Worm (Caenorhabditis elegans) whole organism, L4 larva: ENCODE measurements around the gene lelo-1.
A peak's percentile ranks its signal among the peaks of the same experiment; 100 is the strongest.

ENCODE experiments used
- D1046.2 ChIP-seq: fragments of 200-800 bp; sonication (Bioruptor generic); IDR thresholded peaks from 2 replicates; pipeline ENCODE4 v1.3.6; 2022; ENCODE audit warnings: missing genetic modification characterization, missing compliant biosample characterization
- F26F4.8 ChIP-seq: fragments of 200-800 bp; sonication (Bioruptor generic); conservative IDR thresholded peaks from 2 replicates; pipeline ENCODE4 v1.3.6; 2022; ENCODE audit warnings: missing genetic modification characterization, missing compliant biosample characterization
- T26A8.4 ChIP-seq: fragments of 200-800 bp; sonication (Bioruptor generic); IDR thresholded peaks from 2 replicates; pipeline ENCODE4 v1.3.6; 2022; ENCODE audit warnings: missing genetic modification characterization, missing compliant biosample characterization
- Y105C5A.15 ChIP-seq: fragments of 200-800 bp; sonication (Bioruptor generic); IDR thresholded peaks from 2 replicates; pipeline ENCODE4 v1.3.6; 2022; ENCODE audit warnings: missing genetic modification characterization, missing compliant biosample characterization
- ZK546.5 ChIP-seq, 2 experiments: sonication (generic microtip); optimal IDR thresholded peaks; 2 replicates each; lab custom pipeline; 2017; ENCODE audit warnings: missing biosample characterization in 2 of 2, missing genetic modification characterization in 2 of 2
- aha-1 ChIP-seq: fragments of 150-350 bp; peaks from one replicate; lab custom pipeline; 2014; ENCODE audit warnings: missing biosample characterization, missing genetic modification characterization
- ctbp-1 ChIP-seq: fragments of 200-800 bp; sonication (Bioruptor generic); IDR thresholded peaks from 2 replicates; pipeline ENCODE4 v1.3.6; 2022; ENCODE audit warnings: missing genetic modification reagents, missing genetic modification characterization, missing compliant biosample characterization
- daf-16 ChIP-seq, 3 experiments: sonication (generic microtip); optimal IDR thresholded peaks; 2 replicates each; lab custom pipeline; 2016 to 2017; ENCODE audit warnings: missing genetic modification characterization in 3 of 3, missing genetic modification reagents in 3 of 3, mild to moderate bottlenecking in 2 of 3, missing compliant biosample characterization in 2 of 3, missing biosample characterization in 1 of 3, moderate library complexity in 1 of 3
- daf-19 ChIP-seq: fragments of 200-800 bp; sonication (Bioruptor generic); conservative IDR thresholded peaks from 2 replicates; pipeline ENCODE4 v1.3.6; 2022; ENCODE audit warnings: missing genetic modification characterization, missing compliant biosample characterization
- dmd-8 ChIP-seq: fragments of 200-800 bp; sonication (Bioruptor generic); IDR thresholded peaks from 2 replicates; pipeline ENCODE4 v1.3.6; 2022; ENCODE audit warnings: missing genetic modification characterization, missing compliant biosample characterization
- dve-1 ChIP-seq: sonication (generic microtip); optimal IDR thresholded peaks from 2 replicates; lab custom pipeline; 2017; ENCODE audit warnings: antibody characterized with exemption, mild to moderate bottlenecking, missing genetic modification characterization, missing compliant biosample characterization; ENCODE audit not compliant: insufficient read depth
- egl-27 ChIP-seq: sonication (generic microtip); optimal IDR thresholded peaks from 3 replicates; lab custom pipeline; 2017; ENCODE audit warnings: missing biosample characterization, missing genetic modification reagents, missing genetic modification characterization
- fkh-10 ChIP-seq: fragments of 150-350 bp; optimal IDR thresholded peaks from 2 replicates; lab custom pipeline; 2014; ENCODE audit warnings: missing biosample characterization, missing genetic modification reagents, missing genetic modification characterization
- hlh-11 ChIP-seq: fragments of 200-800 bp; sonication (Bioruptor generic); optimal IDR thresholded peaks from 2 replicates; lab custom pipeline; 2018; ENCODE audit warnings: mild to moderate bottlenecking, missing genetic modification characterization, missing compliant biosample characterization
- hlh-30 ChIP-seq: sonication (generic microtip); optimal IDR thresholded peaks from 2 replicates; lab custom pipeline; 2017; ENCODE audit warnings: antibody characterized with exemption, mild to moderate bottlenecking, missing genetic modification characterization, missing compliant biosample characterization; ENCODE audit not compliant: insufficient read depth
- jun-1 ChIP-seq: fragments of 150-350 bp; optimal IDR thresholded peaks from 2 replicates; lab custom pipeline; 2014; ENCODE audit warnings: missing biosample characterization, missing genetic modification reagents, missing genetic modification characterization
- lin-1 ChIP-seq: fragments of 200-800 bp; sonication (Bioruptor generic); IDR thresholded peaks from 2 replicates; pipeline ENCODE4 v1.3.6; 2022; ENCODE audit warnings: missing genetic modification reagents, missing genetic modification characterization, missing compliant biosample characterization
- lin-13 ChIP-seq: fragments of 150-350 bp; optimal IDR thresholded peaks from 2 replicates; lab custom pipeline; 2014; ENCODE audit warnings: missing biosample characterization, missing genetic modification reagents, missing genetic modification characterization
- lin-38 ChIP-seq: fragments of 200-800 bp; sonication (Bioruptor generic); IDR thresholded peaks from 2 replicates; pipeline ENCODE4 v1.3.6; 2022; ENCODE audit warnings: missing genetic modification reagents, missing genetic modification characterization, missing compliant biosample characterization
- lin-39 ChIP-seq: fragments of 150-350 bp; optimal IDR thresholded peaks from 2 replicates; lab custom pipeline; 2014; ENCODE audit warnings: missing biosample characterization, missing genetic modification reagents, missing genetic modification characterization
- madf-5 ChIP-seq, 2 experiments: fragments of 200-800 bp; sonication (Bioruptor generic); IDR thresholded peaks; 2 replicates each; pipeline ENCODE4 v1.3.6; 2022; ENCODE audit warnings: missing compliant biosample characterization in 2 of 2, missing genetic modification characterization in 2 of 2
- mdl-1 ChIP-seq, 2 experiments: fragments of 150-350 bp in 1 of 2; sonication (generic microtip) in 1 of 2; optimal IDR thresholded peaks; 2 replicates each; lab custom pipeline; 2014 to 2017; ENCODE audit warnings: missing biosample characterization in 2 of 2, missing genetic modification characterization in 2 of 2
- mep-1 ChIP-seq: fragments of 150-350 bp; sonication (generic microtip); optimal IDR thresholded peaks from 3 replicates; lab custom pipeline; 2014; ENCODE audit warnings: missing biosample characterization, missing genetic modification characterization
- mes-2 ChIP-seq: sonication (generic microtip); optimal IDR thresholded peaks from 2 replicates; lab custom pipeline; 2016; ENCODE audit warnings: missing genotype, mild to moderate bottlenecking, missing genetic modification characterization, missing compliant biosample characterization; ENCODE audit not compliant: poor library complexity, severe bottlenecking
- mxl-2 ChIP-seq: fragments of 200-800 bp; sonication (Bioruptor generic); conservative IDR thresholded peaks from 2 replicates; pipeline ENCODE4 v1.3.6; 2022; ENCODE audit warnings: missing genetic modification reagents, missing genetic modification characterization, missing compliant biosample characterization
- mxl-3 ChIP-seq: fragments of 200-800 bp; sonication (Bioruptor generic); optimal IDR thresholded peaks from 2 replicates; lab custom pipeline; 2018; ENCODE audit warnings: mild to moderate bottlenecking, missing genetic modification characterization, missing compliant biosample characterization
- nhr-10 ChIP-seq: fragments of 150-350 bp; optimal IDR thresholded peaks from 2 replicates; lab custom pipeline; 2014; ENCODE audit warnings: missing biosample characterization, missing genetic modification characterization
- nhr-102 ChIP-seq: sonication (generic microtip); optimal IDR thresholded peaks from 2 replicates; lab custom pipeline; 2016; ENCODE audit warnings: mild to moderate bottlenecking, missing genetic modification characterization, moderate library complexity, missing compliant biosample characterization
- nhr-11 ChIP-seq: fragments of 150-350 bp; optimal IDR thresholded peaks from 2 replicates; lab custom pipeline; 2014; ENCODE audit warnings: missing biosample characterization, missing genetic modification characterization
- nhr-28 ChIP-seq: fragments of 150-350 bp; optimal IDR thresholded peaks from 2 replicates; lab custom pipeline; 2014; ENCODE audit warnings: missing biosample characterization, missing genetic modification characterization
- nhr-6 ChIP-seq: fragments of 150-350 bp; optimal IDR thresholded peaks from 2 replicates; lab custom pipeline; 2014; ENCODE audit warnings: missing biosample characterization, missing genetic modification characterization
- nhr-77 ChIP-seq: fragments of 150-350 bp; optimal IDR thresholded peaks from 2 replicates; lab custom pipeline; 2014; ENCODE audit warnings: missing biosample characterization, missing genetic modification characterization
- php-3 ChIP-seq: fragments of 200-800 bp; sonication (Bioruptor generic); IDR thresholded peaks from 2 replicates; pipeline ENCODE4 v1.3.6; 2022; ENCODE audit warnings: missing genetic modification reagents, missing genetic modification characterization, missing compliant biosample characterization
- rbr-2 ChIP-seq: sonication (generic microtip); optimal IDR thresholded peaks from 2 replicates; lab custom pipeline; 2016; ENCODE audit warnings: missing genotype, missing genetic modification characterization, missing compliant biosample characterization
- saeg-2 ChIP-seq: fragments of 200-800 bp; sonication (Bioruptor generic); IDR thresholded peaks from 2 replicates; pipeline ENCODE4 v1.3.6; 2022; ENCODE audit warnings: missing genetic modification reagents, missing genetic modification characterization, missing compliant biosample characterization
- snpc-1.2 ChIP-seq: fragments of 200-800 bp; sonication (Bioruptor generic); IDR thresholded peaks from 2 replicates; pipeline ENCODE4 v1.3.6; 2022; ENCODE audit warnings: missing genetic modification reagents, missing genetic modification characterization, missing compliant biosample characterization
- tag-97 ChIP-seq: fragments of 200-800 bp; sonication (Bioruptor generic); IDR thresholded peaks from 2 replicates; pipeline ENCODE4 v1.3.6; 2022; ENCODE audit warnings: missing genetic modification characterization, missing compliant biosample characterization
- unc-130 ChIP-seq: sonication (generic microtip); optimal IDR thresholded peaks from 2 replicates; lab custom pipeline; 2016; ENCODE audit warnings: missing genetic modification reagents, missing genetic modification characterization, missing compliant biosample characterization
- vab-7 ChIP-seq: fragments of 200-800 bp; sonication (Bioruptor generic); IDR thresholded peaks from 2 replicates; pipeline ENCODE4 v1.3.6; 2022; ENCODE audit warnings: missing genetic modification reagents, missing genetic modification characterization, missing compliant biosample characterization
- zag-1 ChIP-seq: fragments of 150-350 bp; optimal IDR thresholded peaks from 2 replicates; lab custom pipeline; 2014; ENCODE audit warnings: missing biosample characterization, missing genetic modification characterization

lelo-1 gene

DNA sequence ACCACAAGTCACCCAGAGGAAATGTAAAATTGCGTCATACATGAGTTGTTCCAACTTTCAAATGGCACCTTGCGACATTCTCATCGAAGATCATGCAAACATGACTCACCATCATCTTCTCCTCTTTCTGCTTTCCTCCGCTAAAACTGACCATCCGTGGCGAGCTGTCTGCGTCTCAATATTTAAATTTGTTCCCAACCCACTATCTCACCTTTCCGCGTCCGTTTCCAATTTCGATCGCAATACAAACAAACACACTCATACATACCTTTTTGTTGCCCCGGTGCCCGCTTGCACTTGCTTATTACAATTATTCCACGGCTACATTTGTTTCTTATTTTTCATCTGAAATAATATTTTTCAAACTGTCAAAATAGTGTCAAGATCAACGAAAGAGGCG lies 14.5 kb downstream of the lelo-1 start, which contains the start of gene nmgp-1:
Gene nmgp-1, plus strand, starts transcription at position 174 of the 400 bp plus-strand sequence.
- TF ChIP-seq dve-1 (tag; lab: Kevin White, UChicago): peak; percentile 30
- TF ChIP-seq daf-16 (GFP tag; optimal IDR thresholded peaks at IDR 0.05; lab: Kevin White, UChicago): no peak
- peak; percentile 55 for TF ChIP-seq daf-16 (tag; optimal IDR thresholded peaks at IDR 0.05; lab: Kevin White, UChicago)
- peak; percentile 38 for TF ChIP-seq nhr-6 (tag; lab: Kevin White, UChicago)
- TF ChIP-seq hlh-11 (tag; lab: Kevin White, UChicago): peak; percentile 36
- no peak for TF ChIP-seq fkh-10 (GFP tag; lab: Kevin White, UChicago)
- peak; percentile 42 for TF ChIP-seq mes-2
- peak; percentile 1 for TF ChIP-seq hlh-30 (tag; lab: Kevin White, UChicago)
- no peak for TF ChIP-seq lin-13 (GFP tag; lab: Kevin White, UChicago)
- peak; percentile 76 for TF ChIP-seq aha-1 (tag; lab: Kevin White, UChicago)

DNA sequence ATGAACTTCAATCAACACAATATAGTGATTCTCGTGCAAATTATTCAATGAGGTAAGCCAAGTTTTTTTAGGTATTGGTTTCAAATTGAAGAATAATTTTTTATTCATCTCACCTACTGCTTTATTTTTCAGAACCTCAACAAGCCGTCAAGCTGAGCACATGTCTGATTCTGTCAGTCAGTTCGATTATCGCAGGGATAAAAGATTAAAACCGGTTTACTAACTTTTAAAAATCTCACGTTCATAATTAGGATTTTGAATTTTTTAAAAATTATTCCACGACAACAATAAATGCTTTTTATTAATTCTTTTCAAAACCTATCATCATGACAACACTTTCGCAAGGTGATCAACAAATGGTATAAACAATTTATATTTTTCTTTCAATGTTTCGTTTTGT lies 16.1 kb downstream of the lelo-1 start, which contains the start of gene F13H8.12:
Gene F13H8.12, plus strand, starts transcription at position 301 of the 400 bp plus-strand sequence.
- TF ChIP-seq lin-39 (tag; lab: Kevin White, UChicago) (no peak), mdl-1 (tag; optimal IDR thresholded peaks at IDR 0.05; lab: Kevin White, UChicago) (no peak), php-3 (GFP tag; lab: Robert Waterston, UW) (no peak), nhr-102 (tag; lab: Kevin White, UChicago) (no peak), nhr-10 (tag; lab: Kevin White, UChicago) (no peak), T26A8.4 (no peak), Y105C5A.15 (no peak), D1046.2 (GFP tag; lab: Robert Waterston, UW) (no peak)

DNA sequence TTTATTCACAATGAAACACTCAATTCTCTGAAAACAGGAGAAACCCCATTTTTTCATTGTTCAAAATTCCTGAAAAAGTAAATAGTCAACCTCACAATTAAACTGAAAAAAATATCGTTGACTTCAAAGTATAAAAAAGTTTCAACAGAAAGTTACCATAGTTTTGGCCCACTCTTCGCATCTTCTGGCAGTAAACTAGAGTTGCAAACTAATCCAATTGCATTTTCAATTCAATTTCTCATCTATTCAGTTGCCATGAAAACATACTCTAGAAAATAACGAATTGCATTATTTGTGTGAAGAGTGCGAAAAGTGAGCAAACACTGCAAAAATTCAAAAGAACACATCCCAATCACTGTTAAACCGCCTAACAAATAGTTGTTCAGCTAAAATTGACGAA lies 17.5 kb downstream of the lelo-1 start, which contains the start of gene F13H8.3:
Gene F13H8.3, plus strand, starts transcription at position 301 of the 400 bp plus-strand sequence.
- no peak for TF ChIP-seq fkh-10 (GFP tag; lab: Kevin White, UChicago)
- no peak for TF ChIP-seq nhr-6 (tag; lab: Kevin White, UChicago)

DNA sequence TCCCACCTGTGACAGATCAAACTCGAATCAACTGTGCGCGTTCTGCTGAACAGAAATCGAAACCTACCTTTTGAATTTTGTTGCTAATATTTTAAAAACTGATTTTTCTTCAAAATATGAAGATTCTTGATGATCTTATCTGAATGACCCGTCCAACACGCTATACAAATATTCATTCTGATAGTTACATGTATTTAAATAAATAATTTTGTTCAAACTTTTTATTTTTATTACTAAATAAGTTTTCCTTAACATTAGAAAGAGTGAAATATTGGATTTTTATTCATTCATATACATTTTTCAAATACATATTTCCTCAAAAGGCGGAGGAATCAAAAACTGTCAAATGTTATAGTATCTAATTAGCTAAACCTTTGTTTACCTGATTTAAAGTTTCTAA lies 21.8 kb downstream of the lelo-1 start, which contains the start of gene F13H8.8:
Gene F13H8.8, minus strand, starts transcription at position 101 of the 400 bp plus-strand sequence.
- TF ChIP-seq saeg-2 (GFP tag; lab: Robert Waterston, UW) (no peak), D1046.2 (GFP tag; lab: Robert Waterston, UW) (no peak), egl-27 (tag; lab: Kevin White, UChicago) (no peak), tag-97 (GFP tag; lab: Robert Waterston, UW) (no peak)

DNA sequence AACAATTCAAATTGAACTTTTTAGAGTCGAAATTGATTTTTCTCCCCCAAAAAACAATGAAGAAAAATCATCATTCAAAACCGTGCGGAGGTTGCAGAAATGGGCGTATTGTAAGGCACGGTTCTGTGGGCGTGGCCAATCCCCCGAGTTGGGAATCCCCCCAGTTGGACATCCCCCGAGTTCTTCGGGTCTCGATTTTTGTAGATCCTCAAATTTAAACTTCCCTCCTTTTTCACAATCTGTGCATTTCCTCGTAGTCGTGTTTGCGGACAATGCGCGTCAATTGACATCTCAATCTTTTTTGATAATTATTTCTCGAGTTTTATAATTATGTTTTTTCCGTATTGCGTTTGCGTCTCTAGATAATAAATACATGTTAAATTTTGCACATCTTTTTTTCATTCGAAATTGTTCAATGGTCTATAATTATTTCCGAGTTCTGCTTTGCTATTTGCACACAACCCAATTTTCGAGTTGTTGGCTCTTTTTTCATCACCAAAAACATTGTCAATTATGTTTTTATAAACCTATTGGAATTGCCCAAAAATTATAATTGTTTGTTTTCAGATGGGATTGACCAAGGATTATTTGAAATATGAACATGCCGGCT lies 23.8 kb downstream of the lelo-1 start, which contains the start of gene F13H8.2:
Gene F13H8.2, plus strand, starts transcription at position 560 of the 610 bp plus-strand sequence.
- TF ChIP-seq rbr-2 (tag; lab: Kevin White, UChicago) (peak; percentile 78), ZK546.5 (tag; optimal IDR thresholded peaks at IDR 0.05; lab: Kevin White, UChicago) (no peak), daf-16 (GFP tag; optimal IDR thresholded peaks at IDR 0.05; lab: Kevin White, UChicago) (peak in 1 of 2 experiments; percentile 5), daf-16 (tag; optimal IDR thresholded peaks at IDR 0.05; lab: Kevin White, UChicago) (peak; percentile 6), madf-5 (GFP tag; IDR thresholded peaks at IDR 0.05; lab: Robert Waterston, UW) (no peak), nhr-11 (peak; percentile 27), dmd-8 (GFP tag; lab: Robert Waterston, UW) (0 out of 2 replicates have a peak, but pooled peaks have one; percentile 30), jun-1 (tag; lab: Kevin White, UChicago) (no peak), F26F4.8 (no peak), zag-1 (tag; lab: Kevin White, UChicago) (no peak), mxl-2 (GFP tag; lab: Robert Waterston, UW) (0 out of 2 replicates have a peak, but pooled peaks have one; percentile 35), hlh-30 (tag; lab: Kevin White, UChicago) (peak; percentile 68), daf-19 (GFP tag; lab: Robert Waterston, UW) (0 out of 2 replicates have a peak, but pooled peaks have one; percentile 34), nhr-77 (tag; lab: Kevin White, UChicago) (peak; percentile 28), lin-1 (GFP tag; lab: Robert Waterston, UW) (peak; percentile 91), ctbp-1 (GFP tag; lab: Robert Waterston, UW) (peak; percentile 91), unc-130 (GFP tag; lab: Kevin White, UChicago) (peak; percentile 69), mxl-3 (peak; percentile 20), mep-1 (tag; lab: Kevin White, UChicago) (peak; percentile 81), snpc-1.2 (GFP tag; lab: Robert Waterston, UW) (peak; percentile 61; the same call in 1 of the 2 replicates), nhr-28 (tag; lab: Kevin White, UChicago) (peak; percentile 20), mes-2 (peak; percentile 92), nhr-10 (tag; lab: Kevin White, UChicago) (no peak), vab-7 (GFP tag; lab: Robert Waterston, UW) (peak; percentile 77), lin-38 (peak; percentile 89)
